Worm (Caenorhabditis elegans) whole organism, mixed stage, embryonic: ENCODE measurements around the gene dct-11.

Experiments
- M03D4.4 ChIP-seq: sonication (generic microtip); optimal IDR thresholded peaks from 2 replicates; lab custom pipeline; 2017; ENCODE audit warnings: mild to moderate bottlenecking, missing genetic modification characterization, missing compliant biosample characterization
- bed-3 ChIP-seq: fragments of 200-800 bp; sonication (Bioruptor generic); optimal IDR thresholded peaks from 3 replicates; lab custom pipeline; 2018; ENCODE audit warnings: mild to moderate bottlenecking, missing genetic modification characterization, moderate library complexity, missing compliant biosample characterization
- blmp-1 ChIP-seq: fragments of 150-350 bp; optimal IDR thresholded peaks from 2 replicates; lab custom pipeline; 2014; ENCODE audit warnings: missing biosample characterization, missing genetic modification characterization
- ceh-43 ChIP-seq: fragments of 200-800 bp; sonication (Bioruptor generic); optimal IDR thresholded peaks from 2 replicates; lab custom pipeline; 2018; ENCODE audit warnings: mild to moderate bottlenecking, missing genetic modification characterization, moderate library complexity, missing compliant biosample characterization
- ceh-83 ChIP-seq: fragments of 200-800 bp; sonication (Bioruptor generic); optimal IDR thresholded peaks from 2 replicates; lab custom pipeline; 2018; ENCODE audit warnings: mild to moderate bottlenecking, missing genetic modification characterization, missing compliant biosample characterization
- ces-1 ChIP-seq: fragments of 150-350 bp; optimal IDR thresholded peaks from 2 replicates; lab custom pipeline; 2014; ENCODE audit warnings: missing biosample characterization, missing genetic modification reagents, missing genetic modification characterization
- cnd-1 ChIP-seq: fragments of 200-800 bp; sonication (Bioruptor generic); optimal IDR thresholded peaks from 2 replicates; lab custom pipeline; 2018; ENCODE audit warnings: mild to moderate bottlenecking, missing genetic modification characterization, missing compliant biosample characterization
- drap-1 ChIP-seq: fragments of 200-800 bp; sonication (Bioruptor generic); optimal IDR thresholded peaks from 3 replicates; lab custom pipeline; 2018; ENCODE audit warnings: mild to moderate bottlenecking, missing genetic modification characterization, missing compliant biosample characterization
- flh-1 ChIP-seq: fragments of 200-800 bp; sonication (Bioruptor generic); optimal IDR thresholded peaks from 2 replicates; lab custom pipeline; 2018; ENCODE audit warnings: mild to moderate bottlenecking, missing genetic modification characterization, moderate library complexity, missing compliant biosample characterization
- ham-2 ChIP-seq: fragments of 200-800 bp; sonication (Bioruptor generic); optimal IDR thresholded peaks from 2 replicates; lab custom pipeline; 2018; ENCODE audit warnings: mild to moderate bottlenecking, missing genetic modification characterization, missing compliant biosample characterization
- hlh-1 ChIP-seq: fragments of 150-350 bp; optimal IDR thresholded peaks from 2 replicates; lab custom pipeline; 2014; ENCODE audit warnings: missing biosample characterization, missing genetic modification reagents, missing genetic modification characterization
- lin-13 ChIP-seq: fragments of 150-350 bp; optimal IDR thresholded peaks from 2 replicates; lab custom pipeline; 2014; ENCODE audit warnings: missing biosample characterization, missing genetic modification characterization
- lin-32 ChIP-seq: fragments of 200-800 bp; sonication (Bioruptor generic); optimal IDR thresholded peaks from 2 replicates; lab custom pipeline; 2018; ENCODE audit warnings: mild to moderate bottlenecking, missing genetic modification characterization, missing compliant biosample characterization
- mab-5 ChIP-seq: fragments of 150-350 bp; optimal IDR thresholded peaks from 2 replicates; lab custom pipeline; 2014; ENCODE audit warnings: missing biosample characterization, missing genetic modification characterization
- mep-1 ChIP-seq: fragments of 150-350 bp; optimal IDR thresholded peaks from 2 replicates; lab custom pipeline; 2017; ENCODE audit warnings: missing biosample characterization, missing genetic modification reagents, missing genetic modification characterization, inconsistent platforms
- mls-2 ChIP-seq: sonication (generic microtip); optimal IDR thresholded peaks from 2 replicates; lab custom pipeline; 2016; ENCODE audit warnings: mild to moderate bottlenecking, missing genetic modification characterization, moderate library complexity, missing compliant biosample characterization
- nhr-12 ChIP-seq: fragments of 150-350 bp; optimal IDR thresholded peaks from 2 replicates; lab custom pipeline; 2014; ENCODE audit warnings: missing biosample characterization, missing genetic modification characterization
- nhr-2 ChIP-seq: fragments of 150-350 bp; optimal IDR thresholded peaks from 2 replicates; lab custom pipeline; 2014; ENCODE audit warnings: missing biosample characterization, missing genetic modification characterization
- nhr-237 ChIP-seq: fragments of 150-350 bp; optimal IDR thresholded peaks from 2 replicates; lab custom pipeline; 2014; ENCODE audit warnings: missing biosample characterization, missing genetic modification characterization
- nhr-76 ChIP-seq: sonication (generic microtip); optimal IDR thresholded peaks from 2 replicates; lab custom pipeline; 2017; ENCODE audit warnings: missing biosample characterization, missing genetic modification characterization
- pha-4 ChIP-seq: fragments of 150-350 bp; optimal IDR thresholded peaks from 2 replicates; lab custom pipeline; 2018; ENCODE audit warnings: missing biosample characterization, missing genetic modification reagents, missing genetic modification characterization
- sem-2 ChIP-seq: fragments of 200-800 bp; sonication (Bioruptor generic); optimal IDR thresholded peaks from 2 replicates; lab custom pipeline; 2018; ENCODE audit warnings: mild to moderate bottlenecking, missing genetic modification characterization, missing compliant biosample characterization
- snpc-4 ChIP-seq: fragments of 150-350 bp; optimal IDR thresholded peaks from 2 replicates; lab custom pipeline; 2014; ENCODE audit warnings: missing biosample characterization, missing genetic modification characterization
- sptf-1 ChIP-seq: sonication (generic microtip); optimal IDR thresholded peaks from 2 replicates; lab custom pipeline; 2017; ENCODE audit warnings: mild to moderate bottlenecking, missing genetic modification characterization, moderate library complexity, missing compliant biosample characterization
- unc-120 ChIP-seq: sonication (generic microtip); optimal IDR thresholded peaks from 2 replicates; lab custom pipeline; 2017; ENCODE audit warnings: missing genetic modification characterization, missing compliant biosample characterization; ENCODE audit not compliant: poor library complexity, severe bottlenecking
- unc-39 ChIP-seq: fragments of 150-350 bp; optimal IDR thresholded peaks from 2 replicates; lab custom pipeline; 2014; ENCODE audit warnings: missing biosample characterization, missing genetic modification characterization
- unc-62 ChIP-seq: fragments of 150-350 bp; optimal IDR thresholded peaks from 2 replicates; lab custom pipeline; 2014; ENCODE audit warnings: missing biosample characterization, missing genetic modification reagents, missing genetic modification characterization
- ztf-11 ChIP-seq: fragments of 150-350 bp; optimal IDR thresholded peaks from 2 replicates; lab custom pipeline; 2014; ENCODE audit warnings: missing biosample characterization, missing genetic modification characterization

Gene dct-11

ce11 chrX:5819702-5820470 lies 19.7 kb downstream of the dct-11 start:
- no peak for TF ChIP-seq sptf-1 (tag; lab: Kevin White, UChicago)
- no peak for TF ChIP-seq nhr-2 (tag; lab: Kevin White, UChicago)
- TF ChIP-seq snpc-4 (tag; lab: Kevin White, UChicago), result no peak
- no peak for TF ChIP-seq ceh-83 (GFP tag; lab: Kevin White, UChicago)
- TF ChIP-seq lin-32 (GFP tag; lab: Kevin White, UChicago), result no peak
- TF ChIP-seq ham-2 (GFP tag; lab: Kevin White, UChicago), result no peak
- TF ChIP-seq nhr-237, result no peak
- no peak for TF ChIP-seq mep-1
- TF ChIP-seq ceh-43 (GFP tag; lab: Kevin White, UChicago), result no peak
- TF ChIP-seq bed-3 (GFP tag; lab: Kevin White, UChicago), result no peak
- no peak for TF ChIP-seq M03D4.4
- no peak for TF ChIP-seq ces-1 (GFP tag; lab: Kevin White, UChicago)
- TF ChIP-seq lin-13 (tag; lab: Kevin White, UChicago), result no peak
- TF ChIP-seq, all 35 proteins: peak for 0

- peak; percentile 67 for TF ChIP-seq sptf-1 (tag; lab: Kevin White, UChicago)
- peak; percentile 73 for TF ChIP-seq mls-2
- no peak for TF ChIP-seq mab-5 (tag; lab: Kevin White, UChicago)
- peak; percentile 75 for TF ChIP-seq drap-1 (GFP tag; lab: Kevin White, UChicago)
- TF ChIP-seq ztf-11 (tag; lab: Kevin White, UChicago), result peak; percentile 61
- TF ChIP-seq unc-62 (GFP tag; lab: Kevin White, UChicago), result peak; percentile 69
- peak; percentile 85 for TF ChIP-seq ham-2 (GFP tag; lab: Kevin White, UChicago)
- peak; percentile 42 for TF ChIP-seq cnd-1 (tag; lab: Kevin White, UChicago)
- TF ChIP-seq nhr-76 (tag; lab: Kevin White, UChicago), result no peak
- TF ChIP-seq blmp-1 (tag; lab: Kevin White, UChicago), result no peak
- peak; percentile 8 for TF ChIP-seq lin-13 (tag; lab: Kevin White, UChicago)
- TF ChIP-seq hlh-1 (tag; lab: Kevin White, UChicago), result peak; percentile 40
- TF ChIP-seq nhr-12 (tag; lab: Kevin White, UChicago), result no peak
- peak; percentile 29 for TF ChIP-seq flh-1 (GFP tag; lab: Kevin White, UChicago)
- peak; percentile 58 for TF ChIP-seq pha-4
Observed at ce11 chrX:5818176-5818575, 21.4 kb downstream of the dct-11 start.

- TF ChIP-seq pha-4 (no peak), bed-3 (GFP tag; lab: Kevin White, UChicago) (no peak), flh-1 (GFP tag; lab: Kevin White, UChicago) (no peak), blmp-1 (tag; lab: Kevin White, UChicago) (no peak), sem-2 (GFP tag; lab: Kevin White, UChicago) (no peak), M03D4.4 (no peak)
Observed at ce11 chrX:5817078-5817477, 22.5 kb downstream of the dct-11 start.

ce11 chrX:5816346-5816745 lies 23.2 kb downstream of the dct-11 start:
- peak; percentile 11 for TF ChIP-seq cnd-1 (tag; lab: Kevin White, UChicago)
- TF ChIP-seq unc-120 (tag; lab: Kevin White, UChicago), result peak; percentile 50
- peak; percentile 54 for TF ChIP-seq drap-1 (GFP tag; lab: Kevin White, UChicago)
- no peak for TF ChIP-seq sem-2 (GFP tag; lab: Kevin White, UChicago)
- peak; percentile 73 for TF ChIP-seq mls-2
- TF ChIP-seq M03D4.4, result peak; percentile 50
- TF ChIP-seq sptf-1 (tag; lab: Kevin White, UChicago), result peak; percentile 14
- no peak for TF ChIP-seq unc-39
- peak; percentile 13 for TF ChIP-seq ham-2 (GFP tag; lab: Kevin White, UChicago)
- peak; percentile 24 for TF ChIP-seq ces-1 (GFP tag; lab: Kevin White, UChicago)
- TF ChIP-seq ceh-43 (GFP tag; lab: Kevin White, UChicago), result no peak

- TF ChIP-seq snpc-4 (tag; lab: Kevin White, UChicago) (no peak), sem-2 (GFP tag; lab: Kevin White, UChicago) (no peak), mls-2 (no peak), hlh-1 (tag; lab: Kevin White, UChicago) (peak; percentile 49)
- TF ChIP-seq, all 35 proteins: peak for 1
Observed at ce11 chrX:5815343-5815742, 24.2 kb downstream of the dct-11 start.
